Worm (Caenorhabditis elegans): ENCODE measurements around the gene pkd-2.

DNA sequence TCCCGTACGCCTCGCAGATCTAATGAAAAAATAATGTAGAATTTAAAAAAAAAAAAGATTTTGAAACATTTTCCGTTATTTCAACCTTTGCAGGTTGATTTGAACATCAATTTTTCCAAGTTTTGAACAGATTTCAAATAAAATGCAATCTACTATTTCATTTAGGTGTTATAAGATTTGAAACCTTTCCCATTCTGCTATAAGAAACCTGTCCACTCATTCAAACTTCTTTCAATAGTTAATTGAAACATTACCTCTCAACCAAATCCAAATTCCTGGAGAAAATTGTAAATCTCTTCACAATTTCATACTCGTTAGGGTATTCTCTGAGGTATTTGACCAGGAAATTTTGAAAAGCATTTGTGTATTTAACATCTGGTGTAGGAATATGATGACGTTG lies 20.1 kb downstream of the pkd-2 start:
- TF ChIP-seq nhr-237 (tag; optimal IDR thresholded peaks at IDR 0.05) = no peak
- no peak for TF ChIP-seq ceh-82 (tag; optimal IDR thresholded peaks at IDR 0.05)

All from whole organism, L4 larva.